Fruit fly (Drosophila melanogaster): ENCODE results near the gene Tti1.
A peak's percentile ranks its signal among the peaks of the same experiment; 100 is the strongest.

Tti1 gene

dm6 chr3R:9754487-9754886, at the start of gene Tti1:
Tti1 (minus strand) TSS chr3R:9754686.
- no peak for TF ChIP-seq Lpt (GFP tag; optimal IDR thresholded peaks at IDR 0.05)
- TF ChIP-seq fkh (GFP tag; optimal IDR thresholded peaks at IDR 0.05), result no peak
- no peak for TF ChIP-seq CG3032 (tag; optimal IDR thresholded peaks at IDR 0.05)
- TF ChIP-seq Eip75B (GFP tag; optimal IDR thresholded peaks at IDR 0.05), result no peak
- TF ChIP-seq salr (GFP tag; optimal IDR thresholded peaks at IDR 0.05), result no peak
- no peak for TF ChIP-seq ss (GFP tag; optimal IDR thresholded peaks at IDR 0.05)
- TF ChIP-seq CG6163 (GFP tag; IDR thresholded peaks at IDR 0.05), result no peak
- no peak for TF ChIP-seq CG16779 (tag; optimal IDR thresholded peaks at IDR 0.05)
- TF ChIP-seq esn (GFP tag; optimal IDR thresholded peaks at IDR 0.05), result no peak
- TF ChIP-seq acj6 (GFP tag; optimal IDR thresholded peaks at IDR 0.05), result no peak
- TF ChIP-seq CG3919 (GFP tag; optimal IDR thresholded peaks at IDR 0.05), result no peak
- TF ChIP-seq eg (GFP tag; IDR thresholded peaks at IDR 0.05), result no peak
- no peak for TF ChIP-seq topi (GFP tag; optimal IDR thresholded peaks at IDR 0.05)
- no peak for TF ChIP-seq lz (GFP tag; optimal IDR thresholded peaks at IDR 0.05)
- no peak for TF ChIP-seq CG11294 (GFP tag; IDR thresholded peaks at IDR 0.05)

- peak; percentile 50 for TF ChIP-seq Ets96B (tag; optimal IDR thresholded peaks at IDR 0.05)
- TF ChIP-seq dac (GFP tag; optimal IDR thresholded peaks at IDR 0.05), result peak; percentile 26
- TF ChIP-seq CG15336 (GFP tag; IDR thresholded peaks at IDR 0.05), result 0 out of 2 replicates have a peak, but pooled peaks have one; percentile 23
- peak; percentile 58 for TF ChIP-seq Sox15 (GFP tag; optimal IDR thresholded peaks at IDR 0.05)
- TF ChIP-seq esn (GFP tag; optimal IDR thresholded peaks at IDR 0.05), result peak; percentile 69
- no peak for TF ChIP-seq CG6808 (GFP tag; optimal IDR thresholded peaks at IDR 0.05)
- no peak for TF ChIP-seq CG1621 (tag; optimal IDR thresholded peaks at IDR 0.05)
- TF ChIP-seq Smox (GFP tag; optimal IDR thresholded peaks at IDR 0.05), result no peak
- TF ChIP-seq fd59A (GFP tag; optimal IDR thresholded peaks at IDR 0.05), result no peak
- TF ChIP-seq Eip78C (GFP tag), result peak; percentile 83
- TF ChIP-seq Sox102F (GFP tag; optimal IDR thresholded peaks at IDR 0.05), result no peak
- TF ChIP-seq ss (GFP tag; optimal IDR thresholded peaks at IDR 0.05), result no peak
- no peak for TF ChIP-seq vri (GFP tag; optimal IDR thresholded peaks at IDR 0.05)
- TF ChIP-seq pdm3 (GFP tag; optimal IDR thresholded peaks at IDR 0.05), result no peak
- TF ChIP-seq Blimp-1 (GFP tag; optimal IDR thresholded peaks at IDR 0.05), result peak; percentile 29
- TF ChIP-seq Gug (GFP tag; IDR thresholded peaks at IDR 0.05), result no peak
- TF ChIP-seq topi (GFP tag; optimal IDR thresholded peaks at IDR 0.05), result no peak
- TF ChIP-seq CG32006 (GFP tag; optimal IDR thresholded peaks at IDR 0.05), result no peak
- peak; percentile 65 for TF ChIP-seq dsx (GFP tag; optimal IDR thresholded peaks at IDR 0.05; ENCODE audit: poor library complexity, severe bottlenecking)
- no peak for TF ChIP-seq CG10669 (GFP tag; optimal IDR thresholded peaks at IDR 0.05)
- TF ChIP-seq CG16779 (tag; optimal IDR thresholded peaks at IDR 0.05), result no peak
- no peak for TF ChIP-seq salr (GFP tag; optimal IDR thresholded peaks at IDR 0.05)
- peak; percentile 52 for TF ChIP-seq Hr39 (GFP tag; optimal IDR thresholded peaks at IDR 0.05)
- TF ChIP-seq CG8632 (GFP tag; optimal IDR thresholded peaks at IDR 0.05), result no peak
- TF ChIP-seq CG6792 (GFP tag; optimal IDR thresholded peaks at IDR 0.05), result peak; percentile 42
- TF ChIP-seq CG9139 (GFP tag; optimal IDR thresholded peaks at IDR 0.05), result no peak
- TF ChIP-seq OdsH (GFP tag; optimal IDR thresholded peaks at IDR 0.05), result no peak
- peak; percentile 59 for TF ChIP-seq acj6 (GFP tag; optimal IDR thresholded peaks at IDR 0.05)
- TF ChIP-seq CG6854 (GFP tag; optimal IDR thresholded peaks at IDR 0.05), result peak; percentile 31
- TF ChIP-seq Met (GFP tag; optimal IDR thresholded peaks at IDR 0.05), result no peak
- TF ChIP-seq CG4318 (GFP tag; optimal IDR thresholded peaks at IDR 0.05), result no peak
- no peak for TF ChIP-seq Ets21C (GFP tag; optimal IDR thresholded peaks at IDR 0.05)
- no peak for TF ChIP-seq CG7368 (GFP tag; optimal IDR thresholded peaks at IDR 0.05)
- TF ChIP-seq CG3919 (GFP tag; optimal IDR thresholded peaks at IDR 0.05), result no peak
- TF ChIP-seq CG10631 (GFP tag; optimal IDR thresholded peaks at IDR 0.05), result no peak
- peak; percentile 85 for TF ChIP-seq fkh (GFP tag; optimal IDR thresholded peaks at IDR 0.05)
- peak; percentile 51 for TF ChIP-seq Sox14 (GFP tag; optimal IDR thresholded peaks at IDR 0.05)
- TF ChIP-seq net (GFP tag; optimal IDR thresholded peaks at IDR 0.05), result no peak
- no peak for TF ChIP-seq Eip75B (GFP tag; optimal IDR thresholded peaks at IDR 0.05)
- TF ChIP-seq achi (GFP tag; optimal IDR thresholded peaks at IDR 0.05), result no peak
- no peak for TF ChIP-seq CG8119 (GFP tag; IDR thresholded peaks at IDR 0.05)
- TF ChIP-seq CG11762 (GFP tag; optimal IDR thresholded peaks at IDR 0.05; ENCODE audit: insufficient read depth), result no peak
These were observed 46.3 kb upstream of the Tti1 start, which contains the start of the genes CG9467 and CG8526 for dm6 chr3R:9800644-9801330. CG9467 (minus strand) TSS chr3R:9801026. CG8526 (plus strand) TSS chr3R:9801280.

All from whole organism, prepupa.